Worm (Caenorhabditis elegans): ENCODE measurements around the gene vha-5.

vha-5 gene

ce11 chrIV:8301925-8302324 lies 1.8 kb upstream of the vha-5 start (continued):
- TF ChIP-seq unc-98 (GFP tag; IDR thresholded peaks at IDR 0.05), result no peak
- TF ChIP-seq sptf-1 (tag; optimal IDR thresholded peaks at IDR 0.05), result no peak
- TF ChIP-seq lin-15B (tag; optimal IDR thresholded peaks at IDR 0.05), result no peak
- peak in 1 of 2 experiments; percentile 45 for TF ChIP-seq lsy-2 (tag; optimal IDR thresholded peaks at IDR 0.05)
- TF ChIP-seq dsc-1 (tag; optimal IDR thresholded peaks at IDR 0.05), result no peak
- TF ChIP-seq lin-13 (GFP tag; optimal IDR thresholded peaks at IDR 0.05), result no peak
- TF ChIP-seq C16A3.4 (tag; optimal IDR thresholded peaks at IDR 0.05), result no peak
- no peak for TF ChIP-seq mef-2 (tag; optimal IDR thresholded peaks at IDR 0.05)
- no peak for TF ChIP-seq fkh-10 (GFP tag; optimal IDR thresholded peaks at IDR 0.05)
- no peak for TF ChIP-seq pag-3 (tag; optimal IDR thresholded peaks at IDR 0.05; ENCODE audit: borderline replicate concordance, insufficient read depth)
- TF ChIP-seq F16B12.6 (tag; optimal IDR thresholded peaks at IDR 0.05), result no peak
- TF ChIP-seq zag-1 (tag; optimal IDR thresholded peaks at IDR 0.05), result no peak
- TF ChIP-seq nhr-12 (tag; optimal IDR thresholded peaks at IDR 0.05), result no peak
- TF ChIP-seq isw-1 (GFP tag; IDR thresholded peaks at IDR 0.05), result no peak
- TF ChIP-seq nhr-71 (tag; optimal IDR thresholded peaks at IDR 0.05), result peak; percentile 47
- no peak for TF ChIP-seq ceh-8 (GFP tag; optimal IDR thresholded peaks at IDR 0.05)
- no peak for TF ChIP-seq fos-1 (tag; optimal IDR thresholded peaks at IDR 0.05)
- TF ChIP-seq dpl-1 (GFP tag; optimal IDR thresholded peaks at IDR 0.05), result peak in 2 of 3 experiments; percentile 12 to 46
- TF ChIP-seq fkh-4 (tag; optimal IDR thresholded peaks at IDR 0.05; ENCODE audit: borderline replicate concordance), result no peak
- peak in 1 of 3 experiments; percentile 30 for TF ChIP-seq ceh-82 (tag; optimal IDR thresholded peaks at IDR 0.05)
- no peak for TF ChIP-seq tlp-1 (tag; optimal IDR thresholded peaks at IDR 0.05)
- TF ChIP-seq egl-13 (tag; optimal IDR thresholded peaks at IDR 0.05), result no peak
- TF ChIP-seq nhr-11 (tag; optimal IDR thresholded peaks at IDR 0.05), result no peak
- TF ChIP-seq tbx-2 (tag; optimal IDR thresholded peaks at IDR 0.05), result peak; percentile 27
- TF ChIP-seq sup-37 (GFP tag; optimal IDR thresholded peaks at IDR 0.05), result no peak
- peak in 4 of 6 experiments; percentile 17 to 65 (median 36) for TF ChIP-seq elt-3 (tag; optimal IDR thresholded peaks at IDR 0.05)
- no peak for TF ChIP-seq nhr-47 (tag; optimal IDR thresholded peaks at IDR 0.05)
- no peak for TF ChIP-seq pax-3 (tag; optimal IDR thresholded peaks at IDR 0.05)
- no peak for TF ChIP-seq unc-86 (tag; optimal IDR thresholded peaks at IDR 0.05)
- no peak for TF ChIP-seq rnt-1 (tag; optimal IDR thresholded peaks at IDR 0.05)
- TF ChIP-seq fkh-8 (tag; optimal IDR thresholded peaks at IDR 0.05), result no peak
- peak; percentile 66 for TF ChIP-seq nhr-20 (tag; optimal IDR thresholded peaks at IDR 0.05)
- no peak for TF ChIP-seq swsn-7 (tag; optimal IDR thresholded peaks at IDR 0.05)
- no peak for TF ChIP-seq vab-15 (tag; optimal IDR thresholded peaks at IDR 0.05)
- TF ChIP-seq pqm-1 (tag; optimal IDR thresholded peaks at IDR 0.05), result no peak
- peak; percentile 79 for TF ChIP-seq nhr-85 (tag)
- TF ChIP-seq sox-4 (tag; optimal IDR thresholded peaks at IDR 0.05), result no peak
- no peak for TF ChIP-seq Y116A8C.19 (tag; optimal IDR thresholded peaks at IDR 0.05; ENCODE audit: borderline replicate concordance)
- TF ChIP-seq hpl-2 (GFP tag; optimal IDR thresholded peaks at IDR 0.05), result no peak
- TF ChIP-seq ceh-88 (GFP tag; IDR thresholded peaks at IDR 0.05), result no peak
- no peak for TF ChIP-seq unc-30 (tag; optimal IDR thresholded peaks at IDR 0.05)
- TF ChIP-seq snu-23 (GFP tag; optimal IDR thresholded peaks at IDR 0.05), result peak; percentile 77
- TF ChIP-seq ceh-90 (tag; optimal IDR thresholded peaks at IDR 0.05), result no peak
- no peak for TF ChIP-seq xbp-1 (tag; optimal IDR thresholded peaks at IDR 0.05)
- TF ChIP-seq irx-1 (tag; optimal IDR thresholded peaks at IDR 0.05), result no peak
- no peak for TF ChIP-seq zip-4 (GFP tag; optimal IDR thresholded peaks at IDR 0.05)
- no peak for TF ChIP-seq egl-27 (tag; optimal IDR thresholded peaks at IDR 0.05)
- no peak for TF ChIP-seq nhr-76 (tag; optimal IDR thresholded peaks at IDR 0.05)
- TF ChIP-seq aha-1 (tag; optimal IDR thresholded peaks at IDR 0.05), result no peak
- TF ChIP-seq unc-62 (GFP tag; optimal IDR thresholded peaks at IDR 0.05), result no peak
- TF ChIP-seq blmp-1 (tag; optimal IDR thresholded peaks at IDR 0.05), result peak; percentile 71
- TF ChIP-seq lin-14 (GFP tag; optimal IDR thresholded peaks at IDR 0.05), result peak; percentile 76
- TF ChIP-seq lin-39 (tag; optimal IDR thresholded peaks at IDR 0.05), result no peak
- TF ChIP-seq ces-1 (GFP tag; optimal IDR thresholded peaks at IDR 0.05), result no peak

Data from whole organism, L1 larva.